Worm (Caenorhabditis elegans): Measurements from ENCODE around the gene uso-1.

DNA sequence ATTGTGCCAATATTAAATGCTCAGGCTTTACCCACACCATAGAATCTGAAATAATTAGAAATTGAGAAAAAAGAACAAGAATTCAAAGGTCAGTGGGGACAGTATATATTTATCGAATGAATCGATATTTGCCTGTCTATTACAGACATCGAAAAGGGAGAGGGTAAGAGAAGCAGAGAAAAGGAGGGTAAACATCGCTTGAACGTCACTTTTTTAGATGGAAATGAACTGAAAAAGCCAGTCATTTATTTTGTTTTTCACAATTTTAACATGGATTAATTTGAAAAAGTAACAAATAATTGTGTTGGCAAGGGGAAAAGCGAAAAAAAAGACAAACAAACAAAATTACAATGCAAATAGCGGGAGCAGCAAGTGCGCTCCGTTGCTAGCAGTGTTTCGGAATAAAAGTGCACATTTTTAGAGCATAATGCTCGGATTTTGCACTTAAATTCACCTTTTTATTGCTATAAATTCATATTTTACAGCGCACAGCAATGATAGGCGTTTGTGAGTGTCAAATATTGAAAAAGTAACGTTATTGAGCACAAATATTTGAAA lies 48.3 kb upstream of the uso-1 start, which contains the start of gene tbc-9:
- TF ChIP-seq tab-1 (GFP tag; IDR thresholded peaks at IDR 0.05) (no peak), med-1 (GFP tag; optimal IDR thresholded peaks at IDR 0.05; ENCODE audit: insufficient read depth) (no peak), flt-1 (GFP tag; IDR thresholded peaks at IDR 0.05) (no peak), cog-1 (tag; optimal IDR thresholded peaks at IDR 0.05) (no peak)
